Comparison of ENCODE assay signal across 8 worm cellular contexts in the genomic region with DNA sequence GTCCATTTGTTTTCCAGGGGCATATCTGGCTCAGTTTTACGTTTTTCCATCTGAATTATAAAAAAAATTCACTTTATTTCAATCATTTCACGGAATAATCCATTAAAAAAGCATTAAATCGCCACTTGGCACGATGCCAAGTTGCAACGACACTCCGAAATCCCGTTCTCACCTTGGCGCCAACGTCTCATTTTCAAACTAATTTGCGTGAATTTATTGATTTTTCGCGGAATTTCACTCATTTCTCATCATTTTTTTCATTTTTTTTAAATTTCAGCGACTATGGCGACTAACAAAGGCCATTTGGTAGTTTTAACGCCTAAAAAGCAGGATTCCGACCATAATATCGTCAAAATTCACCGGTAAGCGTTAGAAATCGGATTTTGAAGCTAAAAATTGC.
TF ChIP-seq lines count a peak whose summit lies in the region.

A gene (plus strand): TSS at position 276 of the 400 bp plus-strand sequence.

TF ChIP-seq in whole organism, L1 larva, 84 proteins besides CTCF, POLR2A, EP300 and RAD21 (continues in another document):
- peak; percentile 72 for TF ChIP-seq jun-1 (tag; optimal IDR thresholded peaks at IDR 0.05; lab: Kevin White, UChicago)
- TF ChIP-seq ceh-88 (GFP tag; IDR thresholded peaks at IDR 0.05; lab: Robert Waterston, UW) = 0 out of 2 replicates have a peak, but pooled peaks have one; percentile 24
- no peak for TF ChIP-seq unc-30 (tag; optimal IDR thresholded peaks at IDR 0.05; lab: Kevin White, UChicago)
- TF ChIP-seq hlh-17 (GFP tag; optimal IDR thresholded peaks at IDR 0.05; lab: Kevin White, UChicago; ENCODE audit: borderline replicate concordance) = no peak
- TF ChIP-seq nhr-19 (GFP tag; conservative IDR thresholded peaks at IDR 0.05; lab: Robert Waterston, UW) = peak; percentile 78
- TF ChIP-seq dpl-1 (GFP tag; optimal IDR thresholded peaks at IDR 0.05; lab: Kevin White, UChicago) = peak; percentile 94 to 96 (median 95)
- peak; percentile 65 for TF ChIP-seq egl-13 (tag; optimal IDR thresholded peaks at IDR 0.05; lab: Kevin White, UChicago)
- peak; percentile 87 for TF ChIP-seq xbp-1 (tag; optimal IDR thresholded peaks at IDR 0.05; lab: Kevin White, UChicago)
- TF ChIP-seq tlp-1 (tag; optimal IDR thresholded peaks at IDR 0.05; lab: Kevin White, UChicago) = no peak
- TF ChIP-seq aly-2 (tag; optimal IDR thresholded peaks at IDR 0.05; lab: Kevin White, UChicago) = no peak

TF ChIP-seq in whole organism, L2 larva, 48 proteins besides CTCF, POLR2A, EP300 and RAD21 (continues in another document):
- TF ChIP-seq lin-39 (tag; optimal IDR thresholded peaks at IDR 0.05; lab: Kevin White, UChicago) (no peak), lsy-2 (tag; optimal IDR thresholded peaks at IDR 0.05; lab: Kevin White, UChicago) (peak; percentile 80 to 87), sma-9 (GFP tag; optimal IDR thresholded peaks at IDR 0.05; lab: Kevin White, UChicago) (no peak), sma-9 (tag; optimal IDR thresholded peaks at IDR 0.05; lab: Kevin White, UChicago) (no peak), nhr-12 (tag; optimal IDR thresholded peaks at IDR 0.05; lab: Kevin White, UChicago) (no peak), Y55F3AM.14 (GFP tag; optimal IDR thresholded peaks at IDR 0.05; lab: Kevin White, UChicago) (no peak), snpc-4 (tag; optimal IDR thresholded peaks at IDR 0.05; lab: Kevin White, UChicago) (peak; percentile 63), peb-1 (tag; optimal IDR thresholded peaks at IDR 0.05; lab: Kevin White, UChicago) (no peak), zag-1 (tag; optimal IDR thresholded peaks at IDR 0.05; lab: Kevin White, UChicago) (peak; percentile 5), egl-27 (tag; optimal IDR thresholded peaks at IDR 0.05; lab: Kevin White, UChicago) (no peak), nhr-6 (tag; optimal IDR thresholded peaks at IDR 0.05; lab: Kevin White, UChicago) (peak; percentile 56)

TF ChIP-seq in whole organism, L3 larva, 47 proteins besides CTCF, POLR2A, EP300 and RAD21 (continues in another document):
- TF ChIP-seq ztf-11 (tag; optimal IDR thresholded peaks at IDR 0.05; lab: Kevin White, UChicago) = no peak
- TF ChIP-seq lsy-12 (tag; optimal IDR thresholded peaks at IDR 0.05; lab: Kevin White, UChicago) = no peak
- no peak for TF ChIP-seq elt-3 (tag; optimal IDR thresholded peaks at IDR 0.05; lab: Kevin White, UChicago)
- TF ChIP-seq snpc-4 (tag; optimal IDR thresholded peaks at IDR 0.05; lab: Kevin White, UChicago) = peak; percentile 44
- peak; percentile 78 for TF ChIP-seq nhr-25 (tag; optimal IDR thresholded peaks at IDR 0.05; lab: Kevin White, UChicago)
- TF ChIP-seq nhr-11 (tag; optimal IDR thresholded peaks at IDR 0.05; lab: Kevin White, UChicago) = peak; percentile 4
- TF ChIP-seq nfya-1 (tag; optimal IDR thresholded peaks at IDR 0.05; lab: Kevin White, UChicago; ENCODE audit: insufficient read depth) = peak; percentile 80
- TF ChIP-seq ceh-9 (tag; optimal IDR thresholded peaks at IDR 0.05; lab: Kevin White, UChicago) = no peak
- no peak for TF ChIP-seq nhr-12 (tag; optimal IDR thresholded peaks at IDR 0.05; lab: Kevin White, UChicago)
- peak; percentile 41 for TF ChIP-seq R02D3.7 (tag; optimal IDR thresholded peaks at IDR 0.05; lab: Kevin White, UChicago)
- no peak for TF ChIP-seq sea-2 (GFP tag; optimal IDR thresholded peaks at IDR 0.05; lab: Kevin White, UChicago)

TF ChIP-seq in whole organism, L4 larva, 104 proteins besides CTCF, POLR2A, EP300 and RAD21 (continues in another document):
- peak; percentile 11 to 88 for TF ChIP-seq lsy-2 (tag; optimal IDR thresholded peaks at IDR 0.05; lab: Kevin White, UChicago)
- no peak for TF ChIP-seq F44E2.7 (GFP tag; IDR thresholded peaks at IDR 0.05; lab: Robert Waterston, UW)
- TF ChIP-seq Y48G9A.11 (GFP tag; IDR thresholded peaks at IDR 0.05; lab: Robert Waterston, UW) = peak; percentile 95
- no peak for TF ChIP-seq mxl-3 (GFP tag; optimal IDR thresholded peaks at IDR 0.05; lab: Kevin White, UChicago)
- no peak for TF ChIP-seq F10B5.3 (tag; optimal IDR thresholded peaks at IDR 0.05; lab: Kevin White, UChicago)
- peak; percentile 97 for TF ChIP-seq dpl-1 (GFP tag; optimal IDR thresholded peaks at IDR 0.05; lab: Kevin White, UChicago)
- no peak for TF ChIP-seq dmd-8 (GFP tag; IDR thresholded peaks at IDR 0.05; lab: Robert Waterston, UW)
- no peak for TF ChIP-seq nhr-10 (tag; optimal IDR thresholded peaks at IDR 0.05; lab: Kevin White, UChicago)
- TF ChIP-seq mes-2 (tag; optimal IDR thresholded peaks at IDR 0.05; lab: Kevin White, UChicago; ENCODE audit: poor library complexity, severe bottlenecking) = peak; percentile 83
- no peak for TF ChIP-seq pqm-1 (tag; optimal IDR thresholded peaks at IDR 0.05; lab: Kevin White, UChicago)

TF ChIP-seq in whole organism, late embryonic, 69 proteins besides CTCF, POLR2A, EP300 and RAD21:
- TF ChIP-seq ahr-1 (tag; optimal IDR thresholded peaks at IDR 0.05; lab: Kevin White, UChicago) (no peak), unc-42 (tag; optimal IDR thresholded peaks at IDR 0.05; lab: Kevin White, UChicago) (peak; percentile 28), unc-3 (GFP tag; conservative IDR thresholded peaks at IDR 0.05; lab: Robert Waterston, UW) (no peak), unc-3 (tag; optimal IDR thresholded peaks at IDR 0.05; lab: Kevin White, UChicago) (peak; percentile 13), nfya-1 (tag; optimal IDR thresholded peaks at IDR 0.05; lab: Kevin White, UChicago) (peak; percentile 47), ceh-31 (tag; optimal IDR thresholded peaks at IDR 0.05; lab: Kevin White, UChicago) (peak; percentile 3), ceh-48 (tag; optimal IDR thresholded peaks at IDR 0.05; lab: Kevin White, UChicago) (peak; percentile 89), ceh-19 (GFP tag; optimal IDR thresholded peaks at IDR 0.05; lab: Kevin White, UChicago) (no peak)

TF ChIP-seq in whole organism, midembryonic, 9 proteins besides CTCF, POLR2A, EP300 and RAD21:
- TF ChIP-seq ztf-29 (GFP tag; IDR thresholded peaks at IDR 0.05; lab: Robert Waterston, UW) = no peak
- TF ChIP-seq med-1 (GFP tag; optimal IDR thresholded peaks at IDR 0.05; lab: Kevin White, UChicago; ENCODE audit: insufficient read depth) = no peak
- no peak for TF ChIP-seq ref-1 (GFP tag; conservative IDR thresholded peaks at IDR 0.05; lab: Robert Waterston, UW)
- peak; percentile 59; the same call in 1 of the 2 replicates for TF ChIP-seq T22C8.4 (GFP tag; IDR thresholded peaks at IDR 0.05; lab: Robert Waterston, UW)
- no peak for TF ChIP-seq flt-1 (GFP tag; IDR thresholded peaks at IDR 0.05; lab: Robert Waterston, UW)
- no peak for TF ChIP-seq ztf-23 (GFP tag; IDR thresholded peaks at IDR 0.05; lab: Robert Waterston, UW)
- TF ChIP-seq cog-1 (tag; optimal IDR thresholded peaks at IDR 0.05; lab: Kevin White, UChicago) = no peak
- no peak for TF ChIP-seq klf-2 (GFP tag; conservative IDR thresholded peaks at IDR 0.05; lab: Robert Waterston, UW)

TF ChIP-seq in whole organism, mixed stage, embryonic, 35 proteins besides CTCF, POLR2A, EP300 and RAD21 (continues in another document):
- TF ChIP-seq drap-1 (GFP tag; optimal IDR thresholded peaks at IDR 0.05; lab: Kevin White, UChicago) (no peak), sem-2 (GFP tag; optimal IDR thresholded peaks at IDR 0.05; lab: Kevin White, UChicago) (no peak), snpc-4 (tag; optimal IDR thresholded peaks at IDR 0.05; lab: Kevin White, UChicago) (no peak), elt-1 (tag; optimal IDR thresholded peaks at IDR 0.05; lab: Kevin White, UChicago; ENCODE audit: borderline replicate concordance, insufficient read depth) (no peak), elt-3 (tag; optimal IDR thresholded peaks at IDR 0.05; lab: Kevin White, UChicago) (no peak), mab-5 (tag; optimal IDR thresholded peaks at IDR 0.05; lab: Kevin White, UChicago) (no peak), ham-2 (GFP tag; optimal IDR thresholded peaks at IDR 0.05; lab: Kevin White, UChicago) (no peak), tbx-8 (GFP tag; optimal IDR thresholded peaks at IDR 0.05; lab: Kevin White, UChicago) (no peak), cnd-1 (tag; optimal IDR thresholded peaks at IDR 0.05; lab: Kevin White, UChicago) (no peak), ces-1 (GFP tag; optimal IDR thresholded peaks at IDR 0.05; lab: Kevin White, UChicago) (peak; percentile 72), sptf-1 (tag; optimal IDR thresholded peaks at IDR 0.05; lab: Kevin White, UChicago) (no peak), ceh-83 (GFP tag; optimal IDR thresholded peaks at IDR 0.05; lab: Kevin White, UChicago) (no peak), bed-3 (GFP tag; optimal IDR thresholded peaks at IDR 0.05; lab: Kevin White, UChicago) (no peak), unc-120 (tag; optimal IDR thresholded peaks at IDR 0.05; lab: Kevin White, UChicago; ENCODE audit: poor library complexity, severe bottlenecking) (no peak), M03D4.4 (tag; optimal IDR thresholded peaks at IDR 0.05; lab: Kevin White, UChicago) (no peak), ceh-43 (GFP tag; optimal IDR thresholded peaks at IDR 0.05; lab: Kevin White, UChicago) (no peak), pha-4 (tag; optimal IDR thresholded peaks at IDR 0.05; lab: Kevin White, UChicago) (peak; percentile 85)

TF ChIP-seq in whole organism, young adult, 124 proteins besides CTCF, POLR2A, EP300 and RAD21 (continues in another document):
- no peak for TF ChIP-seq somi-1 (GFP tag; optimal IDR thresholded peaks at IDR 0.05; lab: Kevin White, UChicago)
- no peak for TF ChIP-seq ztf-18 (tag; optimal IDR thresholded peaks at IDR 0.05; lab: Kevin White, UChicago)
- no peak for TF ChIP-seq B0035.1 (tag; optimal IDR thresholded peaks at IDR 0.05; lab: Kevin White, UChicago)
- peak; percentile 76 for TF ChIP-seq mcd-1 (GFP tag; IDR thresholded peaks at IDR 0.05; lab: Robert Waterston, UW)
- no peak for TF ChIP-seq nhr-80 (tag; optimal IDR thresholded peaks at IDR 0.05; lab: Kevin White, UChicago)
- no peak for TF ChIP-seq madf-8 (GFP tag; conservative IDR thresholded peaks at IDR 0.05; lab: Robert Waterston, UW)
- no peak for TF ChIP-seq xnd-1 (tag; optimal IDR thresholded peaks at IDR 0.05; lab: Kevin White, UChicago)
- TF ChIP-seq attf-6 (GFP tag; IDR thresholded peaks at IDR 0.05; lab: Robert Waterston, UW) = no peak
- TF ChIP-seq madf-6 (GFP tag; IDR thresholded peaks at IDR 0.05; lab: Robert Waterston, UW) = peak; percentile 74; the same call in 1 of the 2 replicates
- TF ChIP-seq C06A6.2 (GFP tag; conservative IDR thresholded peaks at IDR 0.05; lab: Robert Waterston, UW) = 0 out of 2 replicates have a peak, but pooled peaks have one; percentile 14
- no peak for TF ChIP-seq ztf-26 (tag; optimal IDR thresholded peaks at IDR 0.05; lab: Kevin White, UChicago)
- no peak for TF ChIP-seq egrh-3 (GFP tag; IDR thresholded peaks at IDR 0.05; lab: Robert Waterston, UW)
- TF ChIP-seq him-1 (tag; optimal IDR thresholded peaks at IDR 0.05; lab: Kevin White, UChicago) = no peak
- TF ChIP-seq efl-1 (GFP tag; optimal IDR thresholded peaks at IDR 0.05; lab: Kevin White, UChicago) = peak; percentile 92
- TF ChIP-seq zfh-2 (GFP tag; conservative IDR thresholded peaks at IDR 0.05; lab: Robert Waterston, UW) = no peak
- no peak for TF ChIP-seq lsy-27 (tag; optimal IDR thresholded peaks at IDR 0.05; lab: Kevin White, UChicago; ENCODE audit: borderline replicate concordance, insufficient read depth)
- TF ChIP-seq lin-40 (tag; optimal IDR thresholded peaks at IDR 0.05; lab: Kevin White, UChicago) = no peak
- peak; percentile 18; the same call in 1 of the 2 replicates for TF ChIP-seq hmg-1.2 (GFP tag; IDR thresholded peaks at IDR 0.05; lab: Robert Waterston, UW)
- no peak for TF ChIP-seq egl-44 (GFP tag; IDR thresholded peaks at IDR 0.05; lab: Robert Waterston, UW)
